Fruit fly (Drosophila melanogaster) whole organism, embryonic: Measurements from ENCODE around the gene Bdp1.

ENCODE experiments used
- Ada2b ChIP-seq: fragments of 200-800 bp; sonication (Bioruptor generic); IDR thresholded peaks from 2 replicates; pipeline ENCODE4 v1.3.6; 2022; ENCODE audit warnings: missing biosample characterization, missing genetic modification characterization
- B-H1 ChIP-seq: fragments of 200-800 bp; sonication (Bioruptor generic); IDR thresholded peaks from 3 replicates; pipeline ENCODE4 v1.3.6; 2022; ENCODE audit warnings: missing biosample characterization, missing genetic modification characterization
- CG13424 ChIP-seq: fragments of 200-800 bp; sonication (Bioruptor generic); optimal IDR thresholded peaks from 2 replicates; lab custom pipeline; 2019; ENCODE audit warnings: missing biosample characterization, mild to moderate bottlenecking, missing genetic modification characterization, moderate library complexity
- CG14860 ChIP-seq: fragments of 200-800 bp; sonication (Bioruptor generic); IDR thresholded peaks from 3 replicates; pipeline ENCODE4 v1.3.6; 2022; ENCODE audit warnings: missing biosample characterization, missing genetic modification characterization; ENCODE audit not compliant: partially characterized antibody
- CG15269 ChIP-seq: fragments of 200-800 bp; sonication (Bioruptor generic); optimal IDR thresholded peaks from 2 replicates; lab custom pipeline; 2018; ENCODE audit warnings: missing biosample characterization, mild to moderate bottlenecking, missing genetic modification characterization, moderate library complexity
- CG16863 ChIP-seq: fragments of 200-800 bp; sonication (Bioruptor generic); optimal IDR thresholded peaks from 3 replicates; lab custom pipeline; 2016; ENCODE audit warnings: missing biosample characterization, missing genetic modification characterization
- CG1792 ChIP-seq: fragments of 200-800 bp; sonication (Bioruptor generic); optimal IDR thresholded peaks from 2 replicates; lab custom pipeline; 2016; ENCODE audit warnings: missing biosample characterization, missing genetic modification characterization
- CG2120 ChIP-seq: fragments of 200-800 bp; sonication (Bioruptor generic); optimal IDR thresholded peaks from 3 replicates; lab custom pipeline; 2016; ENCODE audit warnings: missing biosample characterization, missing genetic modification characterization
- CG2875 ChIP-seq: fragments of 200-800 bp; sonication (Bioruptor generic); optimal IDR thresholded peaks from 2 replicates; lab custom pipeline; 2017; ENCODE audit warnings: missing biosample characterization, mild to moderate bottlenecking, missing genetic modification characterization, missing genetic modification reagents
- CG30403 ChIP-seq: fragments of 200-800 bp; sonication (Bioruptor generic); optimal IDR thresholded peaks from 3 replicates; lab custom pipeline; 2016; ENCODE audit warnings: missing biosample characterization, missing genetic modification characterization
- CG3065 ChIP-seq: fragments of 200-800 bp; sonication (Bioruptor generic); optimal IDR thresholded peaks from 2 replicates; lab custom pipeline; 2016; ENCODE audit warnings: missing biosample characterization, missing genetic modification characterization
- CG34376 ChIP-seq: fragments of 200-800 bp; sonication (Bioruptor generic); optimal IDR thresholded peaks from 2 replicates; lab custom pipeline; 2018; ENCODE audit warnings: missing biosample characterization, mild to moderate bottlenecking, missing genetic modification characterization
- CG43689 ChIP-seq: fragments of 200-800 bp; sonication (Bioruptor generic); IDR thresholded peaks from 2 replicates; pipeline ENCODE4 v1.3.6; 2022; ENCODE audit warnings: missing biosample characterization, missing genetic modification characterization
- CG5245 ChIP-seq: fragments of 200-800 bp; sonication (Bioruptor generic); optimal IDR thresholded peaks from 3 replicates; lab custom pipeline; 2016; ENCODE audit warnings: missing biosample characterization, missing genetic modification characterization
- CG6654 ChIP-seq: fragments of 200-800 bp; sonication (Bioruptor generic); optimal IDR thresholded peaks from 2 replicates; lab custom pipeline; 2017; ENCODE audit warnings: missing biosample characterization, mild to moderate bottlenecking, missing genetic modification characterization
- CG7745 ChIP-seq: fragments of 200-800 bp; sonication (Bioruptor generic); optimal IDR thresholded peaks from 2 replicates; lab custom pipeline; 2018; ENCODE audit warnings: missing biosample characterization, mild to moderate bottlenecking, missing genetic modification characterization, moderate library complexity
- CG7839 ChIP-seq: fragments of 200-800 bp; sonication (Bioruptor generic); optimal IDR thresholded peaks from 3 replicates; lab custom pipeline; 2018; ENCODE audit warnings: missing biosample characterization, mild to moderate bottlenecking, missing genetic modification characterization, moderate library complexity
- CG8281 ChIP-seq: fragments of 200-800 bp; sonication (Bioruptor generic); optimal IDR thresholded peaks from 2 replicates; lab custom pipeline; 2018; ENCODE audit warnings: missing biosample characterization, mild to moderate bottlenecking, missing genetic modification characterization, moderate library complexity
- CG9727 ChIP-seq: fragments of 200-800 bp; sonication (Bioruptor generic); optimal IDR thresholded peaks from 3 replicates; lab custom pipeline; 2017; ENCODE audit warnings: missing biosample characterization, mild to moderate bottlenecking, missing genetic modification characterization
- CG9932 ChIP-seq: fragments of 200-800 bp; sonication (Bioruptor generic); IDR thresholded peaks from 2 replicates; pipeline ENCODE4 v1.3.6; 2022; ENCODE audit warnings: missing biosample characterization, missing genetic modification characterization
- Drgx ChIP-seq: fragments of 200-800 bp; sonication (Bioruptor generic); IDR thresholded peaks from 2 replicates; pipeline ENCODE4 v1.3.6; 2022; ENCODE audit warnings: missing biosample characterization, missing genetic modification characterization
- E2f1 ChIP-seq: fragments of 200-800 bp; sonication (Bioruptor generic); IDR thresholded peaks from 2 replicates; pipeline ENCODE4 v1.3.6; 2022; ENCODE audit warnings: missing biosample characterization, missing genetic modification characterization
- HLHmδ ChIP-seq: fragments of 200-800 bp; sonication (Bioruptor generic); optimal IDR thresholded peaks from 2 replicates; lab custom pipeline; 2018; ENCODE audit warnings: missing biosample characterization, mild to moderate bottlenecking, missing genetic modification characterization, moderate library complexity
- Kr ChIP-seq: fragments of 200-800 bp; sonication (Bioruptor generic); optimal IDR thresholded peaks from 2 replicates; lab custom pipeline; 2017; ENCODE audit warnings: missing biosample characterization, mild to moderate bottlenecking, missing genetic modification characterization
- Lim3 ChIP-seq: fragments of 200-800 bp; sonication (Bioruptor generic); IDR thresholded peaks from 2 replicates; pipeline ENCODE4 v1.3.6; 2022; ENCODE audit warnings: missing biosample characterization, missing genetic modification characterization
- MESR4 ChIP-seq: fragments of 200-800 bp; sonication (Bioruptor generic); optimal IDR thresholded peaks from 2 replicates; lab custom pipeline; 2018; ENCODE audit warnings: missing biosample characterization, mild to moderate bottlenecking, missing genetic modification characterization, moderate library complexity
- Oaz ChIP-seq: fragments of 200-800 bp; sonication (Bioruptor generic); IDR thresholded peaks from 2 replicates; pipeline ENCODE4 v1.3.6; 2022; ENCODE audit warnings: missing biosample characterization, missing genetic modification characterization
- Oli ChIP-seq: fragments of 200-800 bp; sonication (Bioruptor generic); optimal IDR thresholded peaks from 2 replicates; lab custom pipeline; 2018; ENCODE audit warnings: missing biosample characterization, mild to moderate bottlenecking, missing genetic modification characterization, moderate library complexity
- Poxn ChIP-seq: fragments of 200-800 bp; sonication (Bioruptor generic); IDR thresholded peaks from 2 replicates; pipeline ENCODE4 v1.3.6; 2022; ENCODE audit warnings: missing biosample characterization, missing genetic modification characterization
- Scr ChIP-seq: fragments of 200-800 bp; sonication (Bioruptor generic); IDR thresholded peaks from 2 replicates; pipeline ENCODE4 v1.3.6; 2022; ENCODE audit warnings: missing biosample characterization, missing genetic modification characterization; ENCODE audit not compliant: partially characterized antibody
- Stat92E ChIP-seq, 3 experiments: fragments of >200 bp in 2 of 3; fragments of 200-800 bp in 1 of 3; sonication (Bioruptor generic) in 1 of 3; optimal IDR thresholded peaks; 2 replicates each; lab custom pipeline; 2017 to 2019; ENCODE audit warnings: missing biosample characterization in 3 of 3, missing genetic modification characterization in 3 of 3, mild to moderate bottlenecking in 1 of 3, moderate library complexity in 1 of 3
- ara ChIP-seq: fragments of 200-800 bp; sonication (Bioruptor generic); IDR thresholded peaks from 2 replicates; pipeline ENCODE4 v1.3.6; 2022; ENCODE audit warnings: missing biosample characterization, missing genetic modification characterization
- bbx ChIP-seq: fragments of 200-800 bp; sonication (Bioruptor generic); IDR thresholded peaks from 2 replicates; pipeline ENCODE4 v1.3.6; 2022; ENCODE audit warnings: missing biosample characterization, missing genetic modification characterization; ENCODE audit not compliant: partially characterized antibody
- br ChIP-seq: fragments of >200 bp; optimal IDR thresholded peaks from 2 replicates; lab custom pipeline; 2017
- chinmo ChIP-seq: fragments of 200-800 bp; sonication (Bioruptor generic); IDR thresholded peaks from 4 replicates; pipeline ENCODE4 v1.3.6; 2022; ENCODE audit warnings: missing biosample characterization, missing genetic modification characterization; ENCODE audit not compliant: partially characterized antibody
- croc ChIP-seq: fragments of 200-800 bp; sonication (Bioruptor generic); conservative IDR thresholded peaks from 3 replicates; pipeline ENCODE4 v1.3.6; 2022; ENCODE audit warnings: missing biosample characterization, missing genetic modification characterization
- crol ChIP-seq: fragments of 200-800 bp; sonication (Bioruptor generic); IDR thresholded peaks from 2 replicates; pipeline ENCODE4 v1.3.6; 2022; ENCODE audit warnings: missing biosample characterization, missing genetic modification characterization
- crp ChIP-seq, 2 experiments: fragments of 200-800 bp; sonication (Bioruptor generic); optimal IDR thresholded peaks; 2 replicates in 1 of 2; 3 replicates in 1 of 2; lab custom pipeline; 2017; ENCODE audit warnings: missing biosample characterization in 2 of 2, missing genetic modification characterization in 2 of 2, mild to moderate bottlenecking in 1 of 2, moderate library complexity in 1 of 2
- da ChIP-seq: fragments of 200-800 bp; sonication (Bioruptor generic); optimal IDR thresholded peaks from 2 replicates; lab custom pipeline; 2016; ENCODE audit warnings: missing biosample characterization, missing genetic modification characterization
- dimm ChIP-seq: fragments of 200-800 bp; sonication (Bioruptor generic); IDR thresholded peaks from 2 replicates; pipeline ENCODE4 v1.3.6; 2022; ENCODE audit warnings: missing biosample characterization, missing genetic modification characterization
- exex ChIP-seq: fragments of 200-800 bp; sonication (Bioruptor generic); optimal IDR thresholded peaks from 4 replicates; lab custom pipeline; 2018; ENCODE audit warnings: missing biosample characterization, mild to moderate bottlenecking, missing genetic modification characterization, moderate library complexity
- ftz-f1 ChIP-seq: fragments of 200-800 bp; sonication (Bioruptor generic); optimal IDR thresholded peaks from 2 replicates; lab custom pipeline; 2016; ENCODE audit warnings: missing biosample characterization, missing genetic modification characterization
- h ChIP-seq: fragments of >200 bp; optimal IDR thresholded peaks from 2 replicates; lab custom pipeline; 2017
- lbe ChIP-seq: fragments of 200-800 bp; sonication (Bioruptor generic); optimal IDR thresholded peaks from 2 replicates; lab custom pipeline; 2016; ENCODE audit warnings: missing biosample characterization, mild to moderate bottlenecking, missing genetic modification characterization
- pb ChIP-seq: fragments of 200-800 bp; sonication (Bioruptor generic); optimal IDR thresholded peaks from 3 replicates; lab custom pipeline; 2016; ENCODE audit warnings: missing biosample characterization, missing genetic modification characterization
- peb ChIP-seq: fragments of 200-800 bp; sonication (Bioruptor generic); IDR thresholded peaks from 2 replicates; pipeline ENCODE4 v1.3.6; 2022; ENCODE audit warnings: missing biosample characterization, missing genetic modification characterization
- rib ChIP-seq: fragments of 200-800 bp; sonication (Bioruptor generic); IDR thresholded peaks from 2 replicates; pipeline ENCODE4 v1.3.6; 2022; ENCODE audit warnings: missing biosample characterization, missing genetic modification characterization
- slbo ChIP-seq: fragments of 200-800 bp; sonication (Bioruptor generic); IDR thresholded peaks from 2 replicates; pipeline ENCODE4 v1.3.6; 2022; ENCODE audit warnings: missing biosample characterization, missing genetic modification characterization
- ttk ChIP-seq: fragments of 200-800 bp; sonication (Bioruptor generic); IDR thresholded peaks from 2 replicates; pipeline ENCODE4 v2.1.2; 2022; ENCODE audit warnings: missing biosample characterization, missing genetic modification characterization
- twi ChIP-seq: fragments of 200-800 bp; optimal IDR thresholded peaks from 2 replicates; lab custom pipeline; 2019; ENCODE audit warnings: missing biosample characterization, mild to moderate bottlenecking, missing genetic modification characterization, moderate library complexity
- zen2 ChIP-seq: fragments of 200-800 bp; sonication (Bioruptor generic); IDR thresholded peaks from 3 replicates; pipeline ENCODE4 v1.3.6; 2022; ENCODE audit warnings: missing biosample characterization, missing genetic modification characterization; ENCODE audit not compliant: partially characterized antibody

The Bdp1 gene

dm6 chr2L:13378488-13378964 lies 4.8 kb upstream of the Bdp1 start, which contains the start of the genes CG9302 and beta'COP (continued):
- no peak; the same call in 1 of the 2 replicates for TF ChIP-seq bbx (GFP tag; lab: Robert Waterston, UW)
- TF ChIP-seq ftz-f1 (GFP tag; lab: Kevin White, UChicago), result no peak
- TF ChIP-seq CG9727 (GFP tag; lab: Kevin White, UChicago), result peak; percentile 78
- TF ChIP-seq Poxn (GFP tag; lab: Robert Waterston, UW), result no peak
- TF ChIP-seq peb, result 0 out of 2 replicates have a peak, but pooled peaks have one; percentile 25
- peak; percentile 5 for TF ChIP-seq CG6654 (GFP tag; lab: Kevin White, UChicago)
- TF ChIP-seq CG43689, result no peak
- no peak for TF ChIP-seq h (lab: Kevin White, UChicago)
- no peak for TF ChIP-seq CG34376
- peak; percentile 59 for TF ChIP-seq Oli
- TF ChIP-seq CG14860 (GFP tag; lab: Robert Waterston, UW), result peak; percentile 68; the same call in 2 of the 3 replicates
- no peak for TF ChIP-seq E2f1
- TF ChIP-seq CG1792 (GFP tag; lab: Kevin White, UChicago), result no peak
- TF ChIP-seq MESR4, result no peak
- no peak for TF ChIP-seq Oaz (GFP tag; lab: Robert Waterston, UW)
- peak; percentile 66 for TF ChIP-seq lbe
- no peak for TF ChIP-seq HLHmδ (GFP tag; lab: Kevin White, UChicago)
- no peak for TF ChIP-seq chinmo (GFP tag; lab: Robert Waterston, UW)
- TF ChIP-seq crp (GFP tag; optimal IDR thresholded peaks at IDR 0.05; lab: Kevin White, UChicago), result peak in 1 of 2 experiments; percentile 39
- no peak for TF ChIP-seq CG15269 (tag; lab: Kevin White, UChicago)
- peak; percentile 80 for TF ChIP-seq Scr (GFP tag; lab: Robert Waterston, UW)
- no peak for TF ChIP-seq br
- peak; percentile 78 for TF ChIP-seq CG2120
- peak; percentile 73 for TF ChIP-seq slbo
- no peak for TF ChIP-seq CG2875 (GFP tag; lab: Kevin White, UChicago)
- TF ChIP-seq croc (GFP tag; lab: Robert Waterston, UW), result peak; percentile 56
- no peak for TF ChIP-seq ttk
- no peak for TF ChIP-seq Lim3 (GFP tag; lab: Robert Waterston, UW)
- peak; percentile 65 for TF ChIP-seq twi (tag; lab: Kevin White, UChicago)
- no peak for TF ChIP-seq CG8281 (tag; lab: Kevin White, UChicago)
- no peak for TF ChIP-seq CG7745 (tag; lab: Kevin White, UChicago)
- peak; percentile 81 for TF ChIP-seq CG9932 (GFP tag; lab: Robert Waterston, UW)
- TF ChIP-seq ara (GFP tag; lab: Robert Waterston, UW), result no peak
- TF ChIP-seq CG30403 (GFP tag; lab: Kevin White, UChicago), result peak; percentile 83
- TF ChIP-seq Ada2b (GFP tag; lab: Robert Waterston, UW), result no peak
- TF ChIP-seq crol, result no peak
- TF ChIP-seq Stat92E (GFP tag; optimal IDR thresholded peaks at IDR 0.05; lab: Kevin White, UChicago), result peak in 1 of 3 experiments; percentile 58
- TF ChIP-seq Kr (GFP tag; lab: Kevin White, UChicago), result no peak
- peak; percentile 75 for TF ChIP-seq CG7839 (tag; lab: Kevin White, UChicago)
- no peak for TF ChIP-seq dimm (GFP tag; lab: Robert Waterston, UW)
- 0 out of 2 replicates have a peak, but pooled peaks have one; percentile 23 for TF ChIP-seq rib
- no peak for TF ChIP-seq pb (GFP tag; lab: Kevin White, UChicago)
- TF ChIP-seq CG5245 (GFP tag; lab: Kevin White, UChicago), result peak; percentile 31
- peak; percentile 31 for TF ChIP-seq CG3065
- no peak; the same call in 2 of the 3 replicates for TF ChIP-seq zen2
- peak; percentile 78 for TF ChIP-seq CG13424 (tag; lab: Kevin White, UChicago)
- no peak for TF ChIP-seq da (GFP tag; lab: Kevin White, UChicago)
- TF ChIP-seq exex (tag; lab: Kevin White, UChicago), result peak; percentile 51
- TF ChIP-seq B-H1 (GFP tag; lab: Robert Waterston, UW), result peak; percentile 16; the same call in 1 of the 3 replicates
- TF ChIP-seq Drgx (GFP tag; lab: Robert Waterston, UW), result no peak
- peak; percentile 1 for TF ChIP-seq CG16863
